Worm (Caenorhabditis elegans): Measurements from ENCODE around the gene nspg-6.

- TF ChIP-seq pqm-1 (tag; optimal IDR thresholded peaks at IDR 0.05) (no peak), xbp-1 (tag; optimal IDR thresholded peaks at IDR 0.05) (no peak), sptf-1 (tag; optimal IDR thresholded peaks at IDR 0.05) (no peak), egl-27 (tag; optimal IDR thresholded peaks at IDR 0.05) (no peak), isw-1 (GFP tag; IDR thresholded peaks at IDR 0.05) (no peak), snpc-4 (tag; optimal IDR thresholded peaks at IDR 0.05) (no peak), elt-2 (tag; optimal IDR thresholded peaks at IDR 0.05) (no peak), ztf-4 (tag; optimal IDR thresholded peaks at IDR 0.05) (no peak), lir-3 (tag; optimal IDR thresholded peaks at IDR 0.05; ENCODE audit: poor library complexity) (no peak), ces-1 (GFP tag; optimal IDR thresholded peaks at IDR 0.05) (no peak), nhr-12 (tag; optimal IDR thresholded peaks at IDR 0.05) (no peak), fos-1 (tag; optimal IDR thresholded peaks at IDR 0.05) (no peak), ama-1 (optimal IDR thresholded peaks at IDR 0.05) (no peak), lin-14 (GFP tag; optimal IDR thresholded peaks at IDR 0.05) (no peak)
These were observed 23.2 kb upstream of the nspg-6 start for ce11 chrIII:7338009-7338408.
